Fruit fly (Drosophila melanogaster) whole organism, embryonic: ENCODE data around the gene mus302.

ENCODE experiments used
- CG13424 ChIP-seq: fragments of 200-800 bp; sonication (Bioruptor generic); optimal IDR thresholded peaks from 2 replicates; lab custom pipeline; 2019; ENCODE audit warnings: missing biosample characterization, mild to moderate bottlenecking, missing genetic modification characterization, moderate library complexity
- CG2199 ChIP-seq: fragments of 200-800 bp; sonication (Bioruptor generic); IDR thresholded peaks from 3 replicates; pipeline ENCODE4 v1.3.6; 2022; ENCODE audit warnings: missing biosample characterization, missing genetic modification characterization
- ERR ChIP-seq: fragments of 200-800 bp; sonication (Bioruptor generic); optimal IDR thresholded peaks from 2 replicates; lab custom pipeline; 2016; ENCODE audit warnings: missing biosample characterization, missing genetic modification characterization
- Gsc ChIP-seq: fragments of 200-800 bp; sonication (Bioruptor generic); IDR thresholded peaks from 2 replicates; pipeline ENCODE4 v1.3.6; 2022; ENCODE audit warnings: missing biosample characterization, missing genetic modification characterization
- da ChIP-seq: fragments of 200-800 bp; sonication (Bioruptor generic); optimal IDR thresholded peaks from 2 replicates; lab custom pipeline; 2016; ENCODE audit warnings: missing biosample characterization, missing genetic modification characterization
- fd64A ChIP-seq: fragments of 200-800 bp; sonication (Bioruptor generic); optimal IDR thresholded peaks from 3 replicates; lab custom pipeline; 2018; ENCODE audit warnings: missing biosample characterization, mild to moderate bottlenecking, missing genetic modification characterization
- insv ChIP-seq, 2 experiments: fragments of 200-800 bp; sonication (Bioruptor generic); optimal IDR thresholded peaks; 3 replicates each; lab custom pipeline; 2016 to 2018; ENCODE audit warnings: missing biosample characterization in 2 of 2, missing genetic modification characterization in 2 of 2
- p53 ChIP-seq: fragments of 200-800 bp; sonication (Bioruptor generic); optimal IDR thresholded peaks from 2 replicates; lab custom pipeline; 2016; ENCODE audit warnings: missing biosample characterization, missing genetic modification characterization
- slp2 ChIP-seq: fragments of 200-800 bp; sonication (Bioruptor generic); optimal IDR thresholded peaks from 2 replicates; lab custom pipeline; 2016; ENCODE audit warnings: missing biosample characterization, missing genetic modification characterization

DNA sequence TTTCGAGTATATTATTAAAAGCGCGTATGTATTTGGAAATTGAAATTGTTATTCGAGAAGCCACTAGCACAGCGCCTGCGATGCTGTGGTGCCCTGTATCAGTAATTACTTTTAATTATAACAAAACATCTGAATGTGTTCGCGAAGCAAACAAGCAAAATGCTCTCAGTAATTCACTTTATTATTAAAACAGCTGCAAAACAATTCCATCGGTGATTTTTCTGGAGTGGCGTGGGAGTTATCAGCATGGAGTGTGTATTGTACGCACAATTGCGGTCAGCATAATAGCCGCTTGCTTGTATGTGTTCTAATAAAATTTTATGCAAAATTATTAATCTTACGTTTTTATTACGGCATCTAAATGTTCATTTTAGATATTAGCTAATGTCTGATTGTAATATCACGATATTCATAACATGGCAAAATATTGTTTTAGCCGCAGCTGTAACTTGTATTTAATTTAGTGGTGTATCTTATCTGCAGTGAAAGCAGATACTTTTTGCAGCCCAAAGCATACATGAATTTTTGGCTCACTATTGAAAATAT, 2.8 kb upstream of the mus302 start:
- TF ChIP-seq p53 (GFP tag; lab: Kevin White, UChicago), result no peak
- peak; percentile 27 for TF ChIP-seq slp2 (GFP tag; lab: Kevin White, UChicago)
- no peak for TF ChIP-seq insv (GFP tag; optimal IDR thresholded peaks at IDR 0.05; lab: Kevin White, UChicago)
- TF ChIP-seq CG13424, result peak; percentile 65
- TF ChIP-seq Gsc (GFP tag; lab: Robert Waterston, UW), result 0 out of 2 replicates have a peak, but pooled peaks have one; percentile 37
- TF ChIP-seq da (GFP tag; lab: Kevin White, UChicago), result no peak
- no peak for TF ChIP-seq CG2199
- peak; percentile 30 for TF ChIP-seq fd64A (GFP tag; lab: Kevin White, UChicago)
- TF ChIP-seq ERR, result peak; percentile 65
